Worm (Caenorhabditis elegans): ENCODE measurements around the gene D1044.1.

Gene D1044.1

DNA sequence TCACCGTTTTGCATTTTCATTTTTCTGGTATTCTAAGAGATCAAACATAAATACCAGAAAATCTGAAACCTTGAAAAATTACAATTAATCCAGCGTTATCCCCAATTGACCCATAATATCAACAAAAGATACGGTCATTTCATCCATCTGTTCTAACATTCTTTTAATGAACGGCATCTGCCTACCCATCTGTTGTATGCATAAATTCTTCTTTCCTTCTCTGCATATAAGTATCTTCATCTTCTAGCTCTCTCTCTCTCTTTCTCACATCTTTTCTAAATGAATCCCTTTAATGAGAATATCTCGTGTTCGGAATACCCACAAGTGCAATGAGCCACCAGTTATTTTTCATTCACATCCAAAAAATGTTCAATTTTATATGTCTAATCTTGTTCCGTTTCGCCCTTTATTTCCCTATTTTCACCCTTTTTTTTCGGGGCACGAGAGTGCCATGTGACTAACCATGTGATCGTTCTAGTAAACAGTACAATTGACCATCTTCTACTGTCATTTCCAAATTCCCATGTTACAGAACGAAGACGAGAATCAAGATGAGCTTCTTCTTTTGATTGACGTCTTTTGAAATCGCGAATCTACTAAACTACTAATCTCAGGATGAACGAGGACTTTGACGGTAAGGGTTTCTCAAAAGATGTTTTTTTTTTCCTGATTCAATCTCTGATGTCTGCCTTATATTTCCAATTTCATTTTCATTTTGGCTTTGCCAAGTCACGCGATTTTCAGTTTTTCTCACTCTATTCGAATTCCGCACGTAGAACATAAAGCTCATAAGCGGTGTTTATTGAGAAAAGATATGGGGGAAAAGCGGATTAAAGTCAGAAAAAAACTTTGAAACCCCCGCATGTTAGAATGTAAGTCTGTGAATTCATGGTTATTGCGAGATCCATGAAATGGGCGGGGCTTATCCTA, 42.5 kb upstream of the D1044.1 start, which contains the start of gene R02F2.1:
Gene R02F2.1 (plus strand): TSS at position 528 of the 930 bp plus-strand sequence.
- no peak for TF ChIP-seq mml-1 (tag; optimal IDR thresholded peaks at IDR 0.05)
- peak; percentile 18 for TF ChIP-seq hmg-11 (tag; optimal IDR thresholded peaks at IDR 0.05)
- peak; percentile 20 for TF ChIP-seq elt-2 (tag; optimal IDR thresholded peaks at IDR 0.05)
- no peak for TF ChIP-seq nhr-11 (tag; optimal IDR thresholded peaks at IDR 0.05)
- TF ChIP-seq pha-4 (tag; optimal IDR thresholded peaks at IDR 0.05), result peak; percentile 70
- peak; percentile 3 for TF ChIP-seq elt-1 (tag; optimal IDR thresholded peaks at IDR 0.05)
- no peak for TF ChIP-seq lsy-12 (tag; optimal IDR thresholded peaks at IDR 0.05)
- TF ChIP-seq nhr-25 (tag; optimal IDR thresholded peaks at IDR 0.05), result peak; percentile 48
- peak; percentile 40 for TF ChIP-seq ama-1 (optimal IDR thresholded peaks at IDR 0.05)

DNA sequence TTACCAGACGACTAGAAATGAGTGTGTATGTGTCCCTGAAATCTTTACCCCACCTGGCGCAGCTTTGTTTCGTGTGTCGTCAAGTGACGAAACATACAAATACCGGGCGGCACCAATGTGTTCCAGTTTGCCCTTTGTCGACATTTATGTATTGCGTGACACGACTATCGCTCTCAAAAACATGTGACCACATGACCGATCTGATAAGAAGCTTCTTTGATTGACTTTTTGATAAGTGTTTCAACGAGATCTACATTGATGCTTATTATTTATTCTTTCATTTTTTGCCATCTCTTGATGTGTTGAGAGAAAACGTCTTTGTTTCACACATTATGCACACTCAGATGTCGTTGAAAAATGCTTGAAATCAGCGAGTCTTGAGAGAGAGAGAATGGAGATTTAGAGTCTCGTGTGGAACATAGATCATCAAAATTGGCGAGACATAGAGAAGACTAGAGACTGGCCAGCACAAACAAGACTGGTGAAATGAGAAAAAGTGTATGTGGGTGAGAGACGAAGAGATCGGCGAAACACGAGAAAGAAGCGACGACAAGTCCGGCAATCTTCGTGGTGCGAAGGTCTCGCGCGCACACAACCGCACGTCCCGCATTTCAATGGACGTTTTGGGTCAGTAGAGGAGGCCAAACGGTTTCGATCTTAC, 41.0 kb upstream of the D1044.1 start:
- TF ChIP-seq ztf-11 (tag; optimal IDR thresholded peaks at IDR 0.05) (no peak), mdl-1 (tag; optimal IDR thresholded peaks at IDR 0.05) (peak; percentile 41), daf-12 (tag; optimal IDR thresholded peaks at IDR 0.05) (no peak), nhr-67 (tag; optimal IDR thresholded peaks at IDR 0.05) (no peak), fkh-10 (GFP tag; optimal IDR thresholded peaks at IDR 0.05) (peak; percentile 53), egl-27 (tag; optimal IDR thresholded peaks at IDR 0.05) (no peak), nhr-43 (tag; optimal IDR thresholded peaks at IDR 0.05; ENCODE audit: poor library complexity, severe bottlenecking) (peak; percentile 72), pha-4 (tag; optimal IDR thresholded peaks at IDR 0.05) (peak; percentile 64), snpc-4 (tag; optimal IDR thresholded peaks at IDR 0.05) (peak; percentile 39), lsy-12 (tag; optimal IDR thresholded peaks at IDR 0.05) (peak; percentile 39), nhr-25 (tag; optimal IDR thresholded peaks at IDR 0.05) (peak; percentile 63), elt-3 (tag; optimal IDR thresholded peaks at IDR 0.05) (no peak), nhr-76 (tag; optimal IDR thresholded peaks at IDR 0.05) (no peak), egl-5 (tag; optimal IDR thresholded peaks at IDR 0.05) (no peak), sea-2 (GFP tag; optimal IDR thresholded peaks at IDR 0.05) (no peak), nhr-77 (tag; optimal IDR thresholded peaks at IDR 0.05) (no peak), ceh-16 (tag; optimal IDR thresholded peaks at IDR 0.05) (no peak), pqm-1 (tag; optimal IDR thresholded peaks at IDR 0.05) (peak; percentile 82), ZK546.5 (tag; optimal IDR thresholded peaks at IDR 0.05) (no peak), zag-1 (tag; optimal IDR thresholded peaks at IDR 0.05) (no peak), fos-1 (tag; optimal IDR thresholded peaks at IDR 0.05) (no peak), ceh-82 (tag; optimal IDR thresholded peaks at IDR 0.05) (no peak), jun-1 (tag; optimal IDR thresholded peaks at IDR 0.05) (peak; percentile 28), ceh-9 (tag; optimal IDR thresholded peaks at IDR 0.05) (no peak), aly-2 (tag; optimal IDR thresholded peaks at IDR 0.05) (no peak), mml-1 (tag; optimal IDR thresholded peaks at IDR 0.05) (no peak), nhr-12 (tag; optimal IDR thresholded peaks at IDR 0.05) (no peak), nhr-23 (tag; optimal IDR thresholded peaks at IDR 0.05) (peak; percentile 85), hmg-11 (tag; optimal IDR thresholded peaks at IDR 0.05) (peak; percentile 51), unc-39 (tag; optimal IDR thresholded peaks at IDR 0.05) (no peak), nhr-28 (tag; optimal IDR thresholded peaks at IDR 0.05) (no peak), elt-1 (tag; optimal IDR thresholded peaks at IDR 0.05) (peak; percentile 92), tbx-2 (tag; optimal IDR thresholded peaks at IDR 0.05) (no peak), fkh-2 (tag; optimal IDR thresholded peaks at IDR 0.05) (no peak), eor-1 (tag; optimal IDR thresholded peaks at IDR 0.05) (no peak), lin-15B (tag; optimal IDR thresholded peaks at IDR 0.05) (peak; percentile 19), skn-1 (tag; optimal IDR thresholded peaks at IDR 0.05) (peak; percentile 57), ama-1 (optimal IDR thresholded peaks at IDR 0.05) (peak; percentile 44), ztf-4 (tag; optimal IDR thresholded peaks at IDR 0.05) (no peak), nhr-237 (tag; optimal IDR thresholded peaks at IDR 0.05) (no peak), unc-62 (GFP tag; optimal IDR thresholded peaks at IDR 0.05) (peak; percentile 3), lin-39 (tag; optimal IDR thresholded peaks at IDR 0.05) (peak; percentile 29), ceh-28 (tag; optimal IDR thresholded peaks at IDR 0.05) (no peak), elt-2 (tag; optimal IDR thresholded peaks at IDR 0.05) (peak; percentile 93), R02D3.7 (tag; optimal IDR thresholded peaks at IDR 0.05) (no peak), nfya-1 (tag; optimal IDR thresholded peaks at IDR 0.05; ENCODE audit: insufficient read depth) (peak; percentile 53), nhr-11 (tag; optimal IDR thresholded peaks at IDR 0.05) (peak; percentile 8)
